Worm (Caenorhabditis elegans) whole organism, young adult: ENCODE data around the gene glb-32.

ENCODE experiments used
- ama-1 ChIP-seq, 3 experiments: fragments of 150-350 bp in 1 of 3; sonication (generic microtip) in 2 of 3; optimal IDR thresholded peaks; 2 replicates each; lab custom pipeline; 2014 to 2018; ENCODE audit warnings: missing biosample characterization in 2 of 3, missing genetic modification characterization in 2 of 3, missing genetic modification reagents in 2 of 3
- attf-5 ChIP-seq: fragments of 200-800 bp; sonication (Bioruptor generic); optimal IDR thresholded peaks from 2 replicates; lab custom pipeline; 2018; ENCODE audit warnings: mild to moderate bottlenecking, missing genetic modification characterization, missing compliant biosample characterization
- nfya-2 ChIP-seq: fragments of 200-800 bp; sonication (Bioruptor generic); IDR thresholded peaks from 2 replicates; pipeline ENCODE4 v1.3.6; 2022; ENCODE audit warnings: missing genetic modification reagents, missing genetic modification characterization, missing compliant biosample characterization

DNA sequence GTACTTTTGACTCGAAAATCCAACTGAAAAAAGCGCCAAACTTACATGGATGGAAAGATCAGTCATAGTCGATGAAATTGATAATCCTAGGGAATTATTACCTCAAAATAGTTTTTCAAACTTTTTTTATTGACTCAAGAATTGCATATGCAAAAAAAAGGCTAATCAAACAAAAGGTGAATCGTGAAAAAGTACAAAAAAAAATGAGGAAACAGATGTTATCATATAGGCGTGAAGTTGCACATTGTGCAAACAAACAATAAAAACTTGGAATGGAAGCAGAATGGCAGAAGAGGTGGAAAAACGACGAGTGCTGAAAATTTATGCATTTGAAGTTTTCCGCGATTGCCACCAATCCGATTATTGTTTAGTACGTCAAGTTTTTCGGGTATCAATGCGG, 43.2 kb downstream of the glb-32 start, which contains the start of gene exc-14:
- TF ChIP-seq nfya-2 (no peak), attf-5 (GFP tag; lab: Kevin White, UChicago) (no peak), ama-1 (optimal IDR thresholded peaks at IDR 0.05; lab: Kevin White, UChicago) (no peak), ama-1 (GFP tag; optimal IDR thresholded peaks at IDR 0.05; lab: Kevin White, UChicago) (no peak)
